Worm (Caenorhabditis elegans) whole organism, early embryonic: ENCODE data around the gene acdh-10.

ENCODE experiments used
- B0310.2 ChIP-seq: sonication (generic microtip); optimal IDR thresholded peaks from 2 replicates; lab custom pipeline; 2016; ENCODE audit warnings: mild to moderate bottlenecking, missing genetic modification characterization, missing compliant biosample characterization
- F13C5.2 ChIP-seq: sonication (generic microtip); optimal IDR thresholded peaks from 2 replicates; lab custom pipeline; 2017; ENCODE audit warnings: mild to moderate bottlenecking, missing genetic modification characterization, inconsistent platforms, missing compliant biosample characterization
- aly-1 ChIP-seq: sonication (generic microtip); optimal IDR thresholded peaks from 2 replicates; lab custom pipeline; 2016; ENCODE audit warnings: missing genetic modification characterization, missing compliant biosample characterization
- ama-1 ChIP-seq: fragments of 150-350 bp; optimal IDR thresholded peaks from 2 replicates; lab custom pipeline; 2014
- ceh-13 ChIP-seq: fragments of 200-800 bp; sonication (Bioruptor generic); optimal IDR thresholded peaks from 2 replicates; lab custom pipeline; 2018; ENCODE audit warnings: mild to moderate bottlenecking, missing genetic modification characterization, missing compliant biosample characterization
- ceh-36 ChIP-seq: sonication (generic microtip); optimal IDR thresholded peaks from 2 replicates; lab custom pipeline; 2016; ENCODE audit warnings: missing genetic modification characterization, inconsistent platforms, missing compliant biosample characterization
- ets-7 ChIP-seq: sonication (generic microtip); optimal IDR thresholded peaks from 2 replicates; lab custom pipeline; 2016; ENCODE audit warnings: missing genotype, missing genetic modification characterization, missing compliant biosample characterization
- flt-1 ChIP-seq: fragments of 200-800 bp; sonication (Bioruptor generic); IDR thresholded peaks from 2 replicates; pipeline ENCODE4 v1.3.6; 2022; ENCODE audit warnings: missing genetic modification characterization, missing compliant biosample characterization
- hmbx-1 ChIP-seq: sonication (generic microtip); optimal IDR thresholded peaks from 2 replicates; lab custom pipeline; 2016; ENCODE audit warnings: mild to moderate bottlenecking, missing genetic modification characterization, missing compliant biosample characterization
- hmg-4 ChIP-seq: fragments of 200-800 bp; sonication (Bioruptor generic); optimal IDR thresholded peaks from 2 replicates; lab custom pipeline; 2018; ENCODE audit warnings: mild to moderate bottlenecking, missing genetic modification characterization, missing compliant biosample characterization
- hnd-1 ChIP-seq: sonication (generic microtip); optimal IDR thresholded peaks from 2 replicates; lab custom pipeline; 2016; ENCODE audit warnings: missing genetic modification characterization, missing compliant biosample characterization
- pes-1 ChIP-seq: fragments of 200-800 bp; sonication (Bioruptor generic); IDR thresholded peaks from 2 replicates; pipeline ENCODE4 v1.3.6; 2022; ENCODE audit warnings: missing genetic modification reagents, missing genetic modification characterization, missing compliant biosample characterization
- scrt-1 ChIP-seq: fragments of 200-800 bp; sonication (Bioruptor generic); IDR thresholded peaks from 2 replicates; pipeline ENCODE4 v1.3.6; 2022; ENCODE audit warnings: missing genetic modification characterization, missing compliant biosample characterization
- sea-1 ChIP-seq: fragments of 200-800 bp; sonication (Bioruptor generic); conservative IDR thresholded peaks from 2 replicates; pipeline ENCODE4 v1.3.6; 2022; ENCODE audit warnings: missing genetic modification characterization, missing compliant biosample characterization
- tbx-11 ChIP-seq: fragments of 200-800 bp; sonication (Bioruptor generic); IDR thresholded peaks from 2 replicates; pipeline ENCODE4 v1.3.6; 2022; ENCODE audit warnings: missing genetic modification characterization, missing compliant biosample characterization
- tbx-37 ChIP-seq: fragments of 200-800 bp; sonication (Bioruptor generic); conservative IDR thresholded peaks from 2 replicates; pipeline ENCODE4 v1.3.6; 2022; ENCODE audit warnings: missing genetic modification reagents, missing genetic modification characterization, missing compliant biosample characterization
- tra-4 ChIP-seq: sonication (generic microtip); optimal IDR thresholded peaks from 2 replicates; lab custom pipeline; 2017; ENCODE audit warnings: missing genetic modification characterization, missing compliant biosample characterization

Gene acdh-10

DNA sequence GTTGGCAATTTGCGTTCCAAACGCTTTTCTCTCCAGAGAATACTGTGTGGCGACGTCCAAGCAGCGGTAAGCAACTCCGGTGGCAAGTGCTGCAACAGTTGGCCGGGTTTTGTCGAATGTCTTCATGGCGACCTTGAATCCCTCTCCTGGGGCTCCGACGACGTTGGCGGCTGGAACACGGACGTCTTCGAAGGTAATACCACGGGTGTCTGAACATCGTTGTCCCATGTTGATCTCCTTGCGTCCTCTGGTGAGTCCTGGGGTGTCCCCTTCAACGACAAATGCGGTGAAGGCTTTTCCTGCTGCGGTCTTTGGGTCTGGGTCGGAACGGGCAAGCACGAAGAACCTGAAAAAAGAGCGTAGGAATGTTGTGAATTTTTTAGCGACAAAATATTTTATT lies 1.1 kb upstream of the acdh-10 start:
- TF ChIP-seq hnd-1 (tag; lab: Kevin White, UChicago) (no peak), scrt-1 (GFP tag; lab: Robert Waterston, UW) (no peak), tbx-11 (GFP tag; lab: Robert Waterston, UW) (no peak), hmg-4 (GFP tag; lab: Kevin White, UChicago) (no peak), B0310.2 (no peak), ama-1 (no peak), F13C5.2 (no peak), sea-1 (GFP tag; lab: Robert Waterston, UW) (no peak), flt-1 (no peak), ceh-36 (no peak), ets-7 (tag; lab: Kevin White, UChicago) (no peak), hmbx-1 (tag; lab: Kevin White, UChicago) (no peak), aly-1 (tag; lab: Kevin White, UChicago) (no peak), pes-1 (no peak), tra-4 (tag; lab: Kevin White, UChicago) (no peak), tbx-37 (no peak), ceh-13 (GFP tag; lab: Kevin White, UChicago) (no peak)

ce11 chrX:17211513-17211912 lies 3.2 kb downstream of the acdh-10 start:
- TF ChIP-seq ceh-13 (GFP tag; lab: Kevin White, UChicago) (no peak), sea-1 (GFP tag; lab: Robert Waterston, UW) (no peak), F13C5.2 (no peak), hmbx-1 (tag; lab: Kevin White, UChicago) (no peak), scrt-1 (GFP tag; lab: Robert Waterston, UW) (no peak), aly-1 (tag; lab: Kevin White, UChicago) (no peak), ceh-36 (no peak), B0310.2 (no peak), hmg-4 (GFP tag; lab: Kevin White, UChicago) (no peak), hnd-1 (tag; lab: Kevin White, UChicago) (no peak), ets-7 (tag; lab: Kevin White, UChicago) (no peak), ama-1 (no peak), tbx-11 (GFP tag; lab: Robert Waterston, UW) (no peak)

DNA sequence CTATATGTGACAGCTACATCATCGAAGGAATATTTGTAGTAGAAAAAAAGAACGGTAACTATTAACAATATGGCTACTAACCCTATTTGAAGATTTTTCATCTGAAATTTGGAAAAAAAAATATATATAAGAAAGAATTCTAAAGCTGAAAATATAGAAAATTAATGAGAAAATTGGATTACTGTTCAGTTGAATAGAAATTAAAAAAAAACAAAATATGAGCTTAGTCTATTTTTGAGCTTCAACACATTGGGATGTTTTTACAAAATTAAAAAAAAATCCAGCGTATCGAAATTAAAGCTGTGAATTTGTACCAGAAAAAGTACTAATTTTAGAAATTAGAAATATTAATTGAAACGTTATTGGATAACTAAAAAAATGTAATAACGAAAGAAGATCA lies 5.4 kb downstream of the acdh-10 start, which contains the start of gene T08G2.2:
Gene T08G2.2 (minus strand): TSS at position 101 of the 400 bp plus-strand sequence.
- TF ChIP-seq scrt-1 (GFP tag; lab: Robert Waterston, UW): no peak
- TF ChIP-seq ama-1: no peak
- no peak for TF ChIP-seq ceh-36
- no peak for TF ChIP-seq tbx-11 (GFP tag; lab: Robert Waterston, UW)
- no peak for TF ChIP-seq tbx-37
- TF ChIP-seq sea-1 (GFP tag; lab: Robert Waterston, UW): no peak
- TF ChIP-seq tra-4 (tag; lab: Kevin White, UChicago): no peak
- no peak for TF ChIP-seq ceh-13 (GFP tag; lab: Kevin White, UChicago)
- no peak for TF ChIP-seq hmg-4 (GFP tag; lab: Kevin White, UChicago)
- TF ChIP-seq F13C5.2: no peak
- TF ChIP-seq hmbx-1 (tag; lab: Kevin White, UChicago): no peak
- TF ChIP-seq B0310.2: no peak
- no peak for TF ChIP-seq hnd-1 (tag; lab: Kevin White, UChicago)
- no peak for TF ChIP-seq aly-1 (tag; lab: Kevin White, UChicago)

ce11 chrX:17205853-17206252 lies 8.8 kb downstream of the acdh-10 start:
- no peak for TF ChIP-seq tra-4 (tag; lab: Kevin White, UChicago)
- TF ChIP-seq scrt-1 (GFP tag; lab: Robert Waterston, UW): no peak
- no peak for TF ChIP-seq ceh-36

ce11 chrX:17203399-17203798 lies 11.3 kb downstream of the acdh-10 start:
- no peak for TF ChIP-seq hmg-4 (GFP tag; lab: Kevin White, UChicago)
- TF ChIP-seq ceh-36: no peak
- no peak for TF ChIP-seq B0310.2
- TF ChIP-seq ets-7 (tag; lab: Kevin White, UChicago): no peak
- no peak for TF ChIP-seq flt-1
- TF ChIP-seq F13C5.2: no peak

DNA sequence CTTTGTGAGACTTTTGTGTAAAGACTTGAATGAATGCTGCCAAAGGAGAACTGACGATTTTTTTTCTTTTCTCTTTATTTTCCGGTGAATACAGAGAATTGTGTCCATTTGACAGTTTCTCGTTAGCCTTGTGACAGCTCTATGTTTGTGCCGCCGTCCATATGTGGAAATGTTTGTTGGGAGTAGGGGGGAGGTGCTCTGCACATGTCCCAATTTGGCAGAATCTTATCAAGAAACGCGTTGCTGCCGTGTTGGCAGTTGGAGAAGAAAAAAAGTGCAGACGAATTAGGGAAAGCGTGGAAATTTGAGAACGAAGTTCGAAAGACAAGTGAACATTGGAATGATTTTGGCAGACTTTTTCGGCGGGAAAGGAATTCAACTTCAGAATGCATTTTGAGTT lies 16.9 kb downstream of the acdh-10 start:
- no peak for TF ChIP-seq pes-1

- no peak for TF ChIP-seq hmbx-1 (tag; lab: Kevin White, UChicago)
- no peak for TF ChIP-seq ceh-13 (GFP tag; lab: Kevin White, UChicago)
- no peak for TF ChIP-seq B0310.2
- TF ChIP-seq flt-1: no peak
- no peak for TF ChIP-seq ceh-36
- no peak for TF ChIP-seq hnd-1 (tag; lab: Kevin White, UChicago)
Measured at ce11 chrX:17195080-17195479, 19.6 kb downstream of the acdh-10 start, which contains the start of gene B0302.5. TSS of gene B0302.5 (minus strand) at chrX:17195137.

DNA sequence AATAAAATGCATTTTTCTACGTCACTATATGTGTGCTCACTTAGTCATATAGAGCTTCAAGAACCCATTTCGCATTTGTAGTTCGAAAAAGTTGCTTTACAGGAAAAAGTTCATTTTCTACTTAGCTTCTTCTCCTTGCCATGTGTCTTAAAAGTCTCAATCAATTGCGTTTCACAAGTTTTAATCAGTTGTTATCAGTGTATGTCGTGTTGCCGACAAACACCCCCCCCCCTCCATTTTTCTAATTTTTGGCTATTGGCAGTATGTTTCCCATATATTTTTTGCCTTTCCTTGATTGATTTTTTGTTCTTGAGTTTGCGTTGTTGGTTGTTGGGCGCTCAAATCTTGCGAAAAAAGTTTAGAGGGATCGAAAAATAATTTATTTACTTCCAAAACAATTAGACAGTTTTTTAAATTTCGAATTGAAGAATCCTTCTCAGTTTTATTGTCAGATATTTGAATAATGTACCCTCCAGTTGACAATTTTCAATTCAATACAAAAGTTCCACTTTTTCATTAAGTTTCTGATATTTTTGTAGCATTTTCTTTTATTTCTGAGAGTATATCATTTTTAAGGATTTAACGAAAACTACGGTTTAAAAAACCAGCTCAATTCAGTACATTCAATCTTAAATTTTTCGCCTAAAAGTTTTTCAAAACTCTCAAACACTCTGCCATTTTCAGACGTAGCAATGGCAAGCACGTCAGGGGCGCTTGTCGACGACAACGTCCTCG lies 28.8 kb downstream of the acdh-10 start, which contains the start of gene sid-3:
Gene sid-3 (plus strand): TSS at position 685 of the 735 bp plus-strand sequence.
- TF ChIP-seq ceh-36 (no peak), flt-1 (no peak), tbx-11 (GFP tag; lab: Robert Waterston, UW) (no peak), aly-1 (tag; lab: Kevin White, UChicago) (no peak), B0310.2 (no peak), tbx-37 (no peak), scrt-1 (GFP tag; lab: Robert Waterston, UW) (no peak), hmg-4 (GFP tag; lab: Kevin White, UChicago) (no peak), hmbx-1 (tag; lab: Kevin White, UChicago) (no peak), tra-4 (tag; lab: Kevin White, UChicago) (no peak), ets-7 (tag; lab: Kevin White, UChicago) (no peak), pes-1 (no peak), ama-1 (no peak), ceh-13 (GFP tag; lab: Kevin White, UChicago) (no peak), sea-1 (GFP tag; lab: Robert Waterston, UW) (no peak), F13C5.2 (no peak)
